Worm (Caenorhabditis elegans) whole organism, L3 larva: Measurements from ENCODE around the gene F43G6.4.

Experiments
- R02D3.7 ChIP-seq: fragments of 150-350 bp; optimal IDR thresholded peaks from 2 replicates; lab custom pipeline; 2014; ENCODE audit warnings: missing biosample characterization, missing genetic modification characterization
- ZK546.5 ChIP-seq: sonication (generic microtip); optimal IDR thresholded peaks from 2 replicates; lab custom pipeline; 2017; ENCODE audit warnings: missing biosample characterization, missing genetic modification characterization
- aly-2 ChIP-seq: fragments of 150-350 bp; optimal IDR thresholded peaks from 2 replicates; lab custom pipeline; 2014; ENCODE audit warnings: missing biosample characterization, missing genetic modification characterization
- ama-1 ChIP-seq: fragments of 150-350 bp; optimal IDR thresholded peaks from 2 replicates; lab custom pipeline; 2018
- ceh-16 ChIP-seq: sonication (generic microtip); optimal IDR thresholded peaks from 2 replicates; lab custom pipeline; 2017; ENCODE audit warnings: missing biosample characterization, missing genetic modification characterization
- ceh-28 ChIP-seq: fragments of 150-350 bp; optimal IDR thresholded peaks from 2 replicates; lab custom pipeline; 2014; ENCODE audit warnings: missing biosample characterization, missing genetic modification reagents, missing genetic modification characterization
- ceh-82 ChIP-seq: fragments of 150-350 bp; optimal IDR thresholded peaks from 2 replicates; lab custom pipeline; 2014; ENCODE audit warnings: missing biosample characterization, missing genetic modification characterization
- ceh-9 ChIP-seq: sonication (generic microtip); optimal IDR thresholded peaks from 2 replicates; lab custom pipeline; 2018; ENCODE audit warnings: missing biosample characterization, missing genetic modification characterization
- daf-12 ChIP-seq: fragments of 150-350 bp; optimal IDR thresholded peaks from 2 replicates; lab custom pipeline; 2014; ENCODE audit warnings: missing biosample characterization, missing genetic modification reagents, missing genetic modification characterization
- egl-27 ChIP-seq: sonication (generic microtip); optimal IDR thresholded peaks from 4 replicates; lab custom pipeline; 2017; ENCODE audit warnings: missing biosample characterization, missing genetic modification reagents, missing genetic modification characterization
- egl-5 ChIP-seq: fragments of 150-350 bp; optimal IDR thresholded peaks from 2 replicates; lab custom pipeline; 2017; ENCODE audit warnings: missing biosample characterization, missing genetic modification reagents, missing genetic modification characterization, inconsistent platforms
- elt-1 ChIP-seq: fragments of 150-350 bp; optimal IDR thresholded peaks from 2 replicates; lab custom pipeline; 2014; ENCODE audit warnings: missing biosample characterization, missing genetic modification characterization
- elt-2 ChIP-seq: sonication (generic microtip); optimal IDR thresholded peaks from 2 replicates; lab custom pipeline; 2016; ENCODE audit warnings: missing genetic modification reagents, mild to moderate bottlenecking, missing genetic modification characterization, missing compliant biosample characterization
- elt-3 ChIP-seq, 3 experiments: fragments of 150-350 bp in 1 of 3; sonication (generic microtip) in 2 of 3; optimal IDR thresholded peaks; 2 replicates in 2 of 3; 4 replicates in 1 of 3; lab custom pipeline; 2014 to 2017; ENCODE audit warnings: missing biosample characterization in 3 of 3, missing genetic modification characterization in 3 of 3
- eor-1 ChIP-seq, 2 experiments: fragments of 150-350 bp; optimal IDR thresholded peaks; 2 replicates each; lab custom pipeline; 2014 to 2018; ENCODE audit warnings: missing biosample characterization in 2 of 2, missing genetic modification characterization in 2 of 2
- fkh-10 ChIP-seq: sonication (generic microtip); optimal IDR thresholded peaks from 2 replicates; lab custom pipeline; 2017; ENCODE audit warnings: missing biosample characterization, missing genetic modification reagents, missing genetic modification characterization
- fkh-2 ChIP-seq: fragments of 150-350 bp; optimal IDR thresholded peaks from 2 replicates; lab custom pipeline; 2014; ENCODE audit warnings: missing biosample characterization, missing genetic modification reagents, missing genetic modification characterization
- fos-1 ChIP-seq: fragments of 150-350 bp; optimal IDR thresholded peaks from 2 replicates; lab custom pipeline; 2014; ENCODE audit warnings: missing biosample characterization, missing genetic modification characterization
- hmg-11 ChIP-seq: sonication (generic microtip); optimal IDR thresholded peaks from 2 replicates; lab custom pipeline; 2016; ENCODE audit warnings: missing genetic modification characterization, missing compliant biosample characterization
- jun-1 ChIP-seq: fragments of 150-350 bp; optimal IDR thresholded peaks from 2 replicates; lab custom pipeline; 2014; ENCODE audit warnings: missing biosample characterization, missing genetic modification reagents, missing genetic modification characterization
- lin-15B ChIP-seq: fragments of 150-350 bp; optimal IDR thresholded peaks from 2 replicates; lab custom pipeline; 2014; ENCODE audit warnings: missing biosample characterization, missing genetic modification characterization
- lin-39 ChIP-seq: fragments of 150-350 bp; optimal IDR thresholded peaks from 2 replicates; lab custom pipeline; 2018; ENCODE audit warnings: missing biosample characterization, missing genetic modification reagents, missing genetic modification characterization
- lsy-12 ChIP-seq: sonication (generic microtip); optimal IDR thresholded peaks from 2 replicates; lab custom pipeline; 2016; ENCODE audit warnings: mild to moderate bottlenecking, missing genetic modification characterization, missing compliant biosample characterization
- mdl-1 ChIP-seq: fragments of 150-350 bp; optimal IDR thresholded peaks from 2 replicates; lab custom pipeline; 2014; ENCODE audit warnings: missing biosample characterization, missing genetic modification characterization
- mml-1 ChIP-seq: fragments of 150-350 bp; sonication (generic microtip); optimal IDR thresholded peaks from 3 replicates; lab custom pipeline; 2014; ENCODE audit warnings: missing biosample characterization, missing genetic modification characterization
- nfya-1 ChIP-seq: sonication (generic microtip); optimal IDR thresholded peaks from 2 replicates; lab custom pipeline; 2017; ENCODE audit warnings: missing genetic modification characterization, mild to moderate bottlenecking, missing compliant biosample characterization, antibody characterized with exemption, moderate library complexity; ENCODE audit not compliant: insufficient read depth
- nhr-11 ChIP-seq: fragments of 150-350 bp; optimal IDR thresholded peaks from 2 replicates; lab custom pipeline; 2014; ENCODE audit warnings: missing biosample characterization, missing genetic modification characterization
- nhr-12 ChIP-seq: fragments of 150-350 bp; optimal IDR thresholded peaks from 2 replicates; lab custom pipeline; 2014; ENCODE audit warnings: missing biosample characterization, missing genetic modification characterization
- nhr-23 ChIP-seq: fragments of 150-350 bp; optimal IDR thresholded peaks from 2 replicates; lab custom pipeline; 2014; ENCODE audit warnings: missing biosample characterization, missing genetic modification reagents, missing genetic modification characterization
- nhr-237 ChIP-seq: fragments of 150-350 bp; optimal IDR thresholded peaks from 2 replicates; lab custom pipeline; 2014; ENCODE audit warnings: missing biosample characterization, missing genetic modification characterization
- nhr-25 ChIP-seq: sonication (generic microtip); optimal IDR thresholded peaks from 2 replicates; lab custom pipeline; 2017; ENCODE audit warnings: missing biosample characterization, missing genetic modification characterization
- nhr-28 ChIP-seq: fragments of 150-350 bp; optimal IDR thresholded peaks from 2 replicates; lab custom pipeline; 2014; ENCODE audit warnings: missing biosample characterization, missing genetic modification characterization
- nhr-43 ChIP-seq: sonication (generic microtip); optimal IDR thresholded peaks from 2 replicates; lab custom pipeline; 2016; ENCODE audit warnings: mild to moderate bottlenecking, missing genetic modification characterization, missing compliant biosample characterization; ENCODE audit not compliant: poor library complexity, severe bottlenecking
- nhr-67 ChIP-seq: fragments of 150-350 bp; optimal IDR thresholded peaks from 2 replicates; lab custom pipeline; 2014; ENCODE audit warnings: missing biosample characterization, missing genetic modification characterization
- nhr-76 ChIP-seq: fragments of 150-350 bp; sonication (generic microtip); optimal IDR thresholded peaks from 5 replicates; lab custom pipeline; 2014; ENCODE audit warnings: missing biosample characterization, missing genetic modification characterization
- nhr-77 ChIP-seq: fragments of 150-350 bp; optimal IDR thresholded peaks from 2 replicates; lab custom pipeline; 2014; ENCODE audit warnings: missing biosample characterization, missing genetic modification characterization
- pha-4 ChIP-seq: fragments of 150-350 bp; optimal IDR thresholded peaks from 2 replicates; lab custom pipeline; 2014; ENCODE audit warnings: missing biosample characterization, missing genetic modification reagents, missing genetic modification characterization
- pqm-1 ChIP-seq: fragments of 150-350 bp; optimal IDR thresholded peaks from 2 replicates; lab custom pipeline; 2017; ENCODE audit warnings: missing biosample characterization, missing genetic modification characterization, inconsistent platforms
- sea-2 ChIP-seq: fragments of 150-350 bp; sonication (generic microtip); optimal IDR thresholded peaks from 4 replicates; lab custom pipeline; 2014; ENCODE audit warnings: missing biosample characterization, missing genetic modification reagents, missing genetic modification characterization
- skn-1 ChIP-seq: fragments of 150-350 bp; optimal IDR thresholded peaks from 2 replicates; lab custom pipeline; 2014; ENCODE audit warnings: missing biosample characterization, missing genetic modification characterization
- snpc-4 ChIP-seq: fragments of 150-350 bp; optimal IDR thresholded peaks from 2 replicates; lab custom pipeline; 2014; ENCODE audit warnings: missing biosample characterization, missing genetic modification characterization
- tbx-2 ChIP-seq: sonication (generic microtip); optimal IDR thresholded peaks from 2 replicates; lab custom pipeline; 2016; ENCODE audit warnings: mild to moderate bottlenecking, missing genetic modification characterization, missing compliant biosample characterization
- unc-39 ChIP-seq: sonication (generic microtip); optimal IDR thresholded peaks from 4 replicates; lab custom pipeline; 2017; ENCODE audit warnings: missing biosample characterization, missing genetic modification characterization
- unc-62 ChIP-seq: fragments of 150-350 bp; sonication (generic microtip); optimal IDR thresholded peaks from 4 replicates; lab custom pipeline; 2014; ENCODE audit warnings: missing biosample characterization, missing genetic modification reagents, missing genetic modification characterization
- zag-1 ChIP-seq: fragments of 150-350 bp; optimal IDR thresholded peaks from 2 replicates; lab custom pipeline; 2014; ENCODE audit warnings: missing biosample characterization, missing genetic modification characterization
- ztf-11 ChIP-seq: fragments of 150-350 bp; optimal IDR thresholded peaks from 2 replicates; lab custom pipeline; 2014; ENCODE audit warnings: missing biosample characterization, missing genetic modification characterization
- ztf-4 ChIP-seq: fragments of 150-350 bp; optimal IDR thresholded peaks from 2 replicates; lab custom pipeline; 2014; ENCODE audit warnings: missing biosample characterization, missing genetic modification characterization

F43G6.4 gene

DNA sequence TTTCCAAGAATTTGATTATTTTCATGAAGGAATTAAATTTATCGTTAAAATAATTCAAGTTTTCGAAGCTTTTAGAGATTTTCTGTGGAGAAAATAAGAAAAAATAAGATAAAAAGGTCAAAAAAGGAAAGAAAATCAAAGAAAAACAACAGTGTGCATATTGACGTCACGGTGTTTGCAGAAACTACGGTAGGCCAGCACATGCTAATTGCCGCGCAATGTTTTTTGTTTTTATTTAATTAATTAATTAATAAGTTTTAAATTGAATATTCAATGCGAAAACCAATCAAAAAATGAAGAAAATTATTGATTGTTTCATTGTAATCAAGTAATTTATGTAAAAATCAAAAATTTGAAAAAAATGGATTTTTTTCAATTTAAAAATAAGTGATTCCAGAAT lies 42.7 kb upstream of the F43G6.4 start:
- no peak for TF ChIP-seq ceh-16 (tag; lab: Kevin White, UChicago)
- TF ChIP-seq elt-3 (tag; optimal IDR thresholded peaks at IDR 0.05; lab: Kevin White, UChicago), result no peak
- peak; percentile 26 for TF ChIP-seq pha-4 (tag; lab: Kevin White, UChicago)
- TF ChIP-seq nhr-76 (tag; lab: Kevin White, UChicago), result no peak
- no peak for TF ChIP-seq zag-1 (tag; lab: Kevin White, UChicago)
- TF ChIP-seq ZK546.5 (tag; lab: Kevin White, UChicago), result no peak
- TF ChIP-seq mml-1 (tag; lab: Kevin White, UChicago), result no peak
- peak; percentile 1 for TF ChIP-seq nfya-1 (tag; lab: Kevin White, UChicago)
- TF ChIP-seq elt-2, result no peak
- no peak for TF ChIP-seq fkh-10 (GFP tag; lab: Kevin White, UChicago)
- no peak for TF ChIP-seq elt-1 (tag; lab: Kevin White, UChicago)
- no peak for TF ChIP-seq hmg-11

DNA sequence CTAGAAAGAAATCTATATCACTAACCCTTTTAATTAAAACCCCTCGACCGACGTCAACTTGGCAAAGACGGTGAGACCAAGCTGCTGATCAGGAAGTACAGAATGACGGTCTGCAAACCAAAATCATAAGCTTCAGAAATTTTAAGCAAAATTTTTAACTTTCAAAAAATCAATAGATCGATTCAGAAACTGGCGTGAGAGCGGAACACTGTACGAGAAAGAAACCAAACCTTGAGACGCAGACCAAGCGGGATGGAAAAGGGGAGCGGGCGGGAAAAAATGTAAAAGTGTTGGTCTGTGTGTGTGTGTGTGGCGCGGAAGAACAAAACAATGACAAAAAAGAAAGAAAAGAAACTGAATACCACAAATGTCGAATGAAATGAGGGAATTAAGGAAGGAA lies 42.1 kb upstream of the F43G6.4 start, which contains the start of the genes F44E5.17 and gpb-1:
TSS of gene F44E5.17 (minus strand) at position 101 of the 400 bp plus-strand sequence.
TSS of gene gpb-1 (minus strand) at position 118 of the 400 bp plus-strand sequence.
- TF ChIP-seq ZK546.5 (tag; lab: Kevin White, UChicago), result no peak
- peak; percentile 29 for TF ChIP-seq ceh-28

DNA sequence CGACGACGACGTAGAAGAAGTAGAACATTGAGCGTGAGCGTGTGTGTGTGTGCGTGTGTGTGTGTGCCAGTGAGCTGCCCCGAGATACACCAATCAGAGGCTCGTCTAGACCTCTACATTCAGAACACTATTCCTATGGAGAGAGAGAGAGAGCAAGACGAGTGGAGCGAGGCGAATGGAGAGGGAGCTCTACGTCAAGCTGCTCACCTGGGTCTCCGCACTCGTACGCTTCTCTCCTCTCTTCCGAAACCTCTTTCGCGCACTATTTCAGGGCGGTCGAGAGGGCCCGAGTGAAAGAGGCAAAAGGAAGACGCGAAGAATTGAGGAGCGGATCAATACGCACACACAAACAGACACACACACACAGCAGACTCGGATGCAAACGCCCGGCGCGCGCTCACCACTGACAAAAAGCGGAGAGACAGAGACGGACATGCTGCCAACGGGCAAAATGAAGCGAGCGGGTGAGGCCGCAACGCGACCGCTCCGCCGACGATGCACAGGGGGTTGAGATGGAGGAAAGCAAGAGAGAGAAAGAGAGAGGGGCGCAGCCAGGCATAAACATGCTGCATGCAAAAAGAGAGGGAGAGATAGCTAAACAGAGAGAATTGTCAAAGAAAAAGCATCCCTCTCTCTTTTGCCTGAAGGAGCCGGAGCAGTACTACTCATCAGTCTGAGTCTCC lies 40.9 kb upstream of the F43G6.4 start:
- no peak for TF ChIP-seq elt-3 (tag; optimal IDR thresholded peaks at IDR 0.05; lab: Kevin White, UChicago)
- TF ChIP-seq ceh-28, result peak; percentile 84
- no peak for TF ChIP-seq unc-39 (tag; lab: Kevin White, UChicago)
- TF ChIP-seq pqm-1 (tag; lab: Kevin White, UChicago), result peak; percentile 47
- TF ChIP-seq fkh-10 (GFP tag; lab: Kevin White, UChicago), result peak; percentile 46
- TF ChIP-seq daf-12, result no peak
- TF ChIP-seq egl-27 (tag; lab: Kevin White, UChicago), result no peak
- no peak for TF ChIP-seq eor-1 (tag; optimal IDR thresholded peaks at IDR 0.05; lab: Kevin White, UChicago)
- TF ChIP-seq ztf-11, result no peak
- peak; percentile 49 for TF ChIP-seq nhr-25 (tag; lab: Kevin White, UChicago)
- no peak for TF ChIP-seq nhr-28 (tag; lab: Kevin White, UChicago)
- TF ChIP-seq skn-1 (tag; lab: Kevin White, UChicago), result peak; percentile 69
- peak; percentile 51 for TF ChIP-seq R02D3.7 (tag; lab: Kevin White, UChicago)
- no peak for TF ChIP-seq ztf-4 (tag; lab: Kevin White, UChicago)
- TF ChIP-seq ceh-82, result peak; percentile 25
- TF ChIP-seq nfya-1 (tag; lab: Kevin White, UChicago), result peak; percentile 98
- no peak for TF ChIP-seq nhr-77
- no peak for TF ChIP-seq fkh-2
- TF ChIP-seq lin-15B (tag; lab: Kevin White, UChicago), result peak; percentile 20
- peak; percentile 75 for TF ChIP-seq tbx-2 (tag; lab: Kevin White, UChicago)
- TF ChIP-seq ama-1, result no peak
- TF ChIP-seq lsy-12 (tag; lab: Kevin White, UChicago), result no peak
- peak; percentile 67 for TF ChIP-seq fos-1 (tag; lab: Kevin White, UChicago)
- TF ChIP-seq nhr-11 (tag; lab: Kevin White, UChicago), result peak; percentile 66
- TF ChIP-seq elt-1 (tag; lab: Kevin White, UChicago), result no peak
- peak; percentile 48 for TF ChIP-seq mdl-1 (tag; lab: Kevin White, UChicago)
- no peak for TF ChIP-seq ceh-9 (tag; lab: Kevin White, UChicago)
- TF ChIP-seq egl-5 (tag; lab: Kevin White, UChicago), result peak; percentile 90
- no peak for TF ChIP-seq nhr-237 (tag; lab: Kevin White, UChicago)
- TF ChIP-seq lin-39 (tag; lab: Kevin White, UChicago), result peak; percentile 89
- peak; percentile 83 for TF ChIP-seq elt-2
- peak; percentile 96 for TF ChIP-seq hmg-11
- TF ChIP-seq jun-1, result peak; percentile 93
- peak; percentile 50 for TF ChIP-seq snpc-4 (tag; lab: Kevin White, UChicago)
- no peak for TF ChIP-seq nhr-67
- peak; percentile 61 for TF ChIP-seq nhr-23 (tag; lab: Kevin White, UChicago)
- no peak for TF ChIP-seq aly-2 (tag; lab: Kevin White, UChicago)
- no peak for TF ChIP-seq ceh-16 (tag; lab: Kevin White, UChicago)
- peak; percentile 0 for TF ChIP-seq zag-1 (tag; lab: Kevin White, UChicago)
- TF ChIP-seq nhr-76 (tag; lab: Kevin White, UChicago), result no peak
- no peak for TF ChIP-seq nhr-12 (tag; lab: Kevin White, UChicago)
- TF ChIP-seq ZK546.5 (tag; lab: Kevin White, UChicago), result no peak
- peak; percentile 68 for TF ChIP-seq sea-2 (GFP tag; lab: Kevin White, UChicago)
- peak; percentile 84 for TF ChIP-seq pha-4 (tag; lab: Kevin White, UChicago)
- no peak for TF ChIP-seq mml-1 (tag; lab: Kevin White, UChicago)
- peak; percentile 39 for TF ChIP-seq nhr-43 (tag; lab: Kevin White, UChicago)
- peak; percentile 6 for TF ChIP-seq unc-62
